Worm (Caenorhabditis elegans) whole organism, late embryonic: Measurements from ENCODE around the gene lys-10.

Experiments used
- ama-1 ChIP-seq: fragments of 150-350 bp; optimal IDR thresholded peaks from 2 replicates; lab custom pipeline; 2014
- pqm-1 ChIP-seq: sonication (generic microtip); optimal IDR thresholded peaks from 2 replicates; lab custom pipeline; 2016; ENCODE audit warnings: missing genetic modification characterization, missing compliant biosample characterization
- unc-42 ChIP-seq: sonication (generic microtip); optimal IDR thresholded peaks from 2 replicates; lab custom pipeline; 2016; ENCODE audit warnings: missing genotype, missing genetic modification characterization, missing compliant biosample characterization

DNA sequence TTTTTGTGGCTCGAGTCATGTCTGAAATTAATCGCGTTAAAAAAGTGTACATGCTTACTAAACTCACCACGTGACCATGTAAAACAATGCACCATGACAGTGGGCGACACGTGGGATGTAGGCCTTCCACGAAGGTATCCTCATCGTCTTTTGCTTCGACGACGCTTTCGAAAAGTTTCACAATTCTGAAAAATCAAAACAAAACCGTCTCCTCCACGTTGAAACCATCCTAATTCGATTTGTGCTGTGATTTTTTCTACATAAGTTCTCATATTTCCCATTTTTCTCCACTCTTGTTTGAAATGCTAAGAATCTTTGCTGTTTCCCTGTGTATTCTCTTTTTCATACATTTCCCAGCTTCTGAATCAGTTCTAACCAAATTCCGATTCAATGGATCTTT is 21.9 kb downstream of the lys-10 start, which contains the start of gene F17E9.3:
- TF ChIP-seq ama-1 (no peak), unc-42 (tag; lab: Kevin White, UChicago) (no peak), pqm-1 (tag; lab: Kevin White, UChicago) (no peak)
